Worm (Caenorhabditis elegans): ENCODE results near the gene ZK666.14.

ce11 chrII:10466552-10466951 lies 28.0 kb upstream of the ZK666.14 start, which contains the start of gene tnc-2:
- TF ChIP-seq lin-13 (GFP tag; optimal IDR thresholded peaks at IDR 0.05) (no peak), nhr-28 (tag; optimal IDR thresholded peaks at IDR 0.05) (no peak), fkh-10 (GFP tag; optimal IDR thresholded peaks at IDR 0.05) (no peak), snpc-4 (tag; optimal IDR thresholded peaks at IDR 0.05) (no peak), nhr-102 (tag; optimal IDR thresholded peaks at IDR 0.05) (no peak), T20F7.1 (GFP tag; optimal IDR thresholded peaks at IDR 0.05) (no peak)

Data from whole organism, L4 larva.